Worm (Caenorhabditis elegans): ENCODE results near the gene Y67D8B.2.
A peak's percentile ranks its signal among the peaks of the same experiment; 100 is the strongest.

The Y67D8B.2 gene

DNA sequence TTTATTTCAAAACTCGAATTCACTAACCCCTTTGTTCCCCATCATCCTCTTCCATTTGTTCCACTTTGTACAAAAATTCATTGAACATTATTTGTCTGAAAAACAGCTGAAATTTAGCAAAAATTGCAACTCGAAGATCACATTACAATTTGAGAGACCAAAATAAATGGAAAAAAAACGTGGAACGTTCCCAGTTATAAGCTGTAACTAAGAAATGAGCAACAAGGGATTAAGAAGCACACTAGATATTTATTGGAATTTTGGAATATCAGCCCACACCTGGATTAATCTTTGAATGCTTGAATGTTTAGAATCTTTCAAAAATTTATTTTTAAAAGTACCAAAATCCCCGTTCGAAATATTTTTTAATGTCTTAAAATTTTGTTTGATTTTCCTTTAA, at the start of gene Y67D8B.2:
Gene Y67D8B.2 (minus strand): TSS at position 101 of the 400 bp plus-strand sequence.
- TF ChIP-seq mdl-1 (tag; optimal IDR thresholded peaks at IDR 0.05): no peak
- TF ChIP-seq ztf-11 (tag; optimal IDR thresholded peaks at IDR 0.05): no peak
- no peak for TF ChIP-seq ceh-9 (tag; optimal IDR thresholded peaks at IDR 0.05)
- no peak for TF ChIP-seq zag-1 (tag; optimal IDR thresholded peaks at IDR 0.05)
- TF ChIP-seq ama-1 (optimal IDR thresholded peaks at IDR 0.05): no peak
- no peak for TF ChIP-seq tbx-2 (tag; optimal IDR thresholded peaks at IDR 0.05)

DNA sequence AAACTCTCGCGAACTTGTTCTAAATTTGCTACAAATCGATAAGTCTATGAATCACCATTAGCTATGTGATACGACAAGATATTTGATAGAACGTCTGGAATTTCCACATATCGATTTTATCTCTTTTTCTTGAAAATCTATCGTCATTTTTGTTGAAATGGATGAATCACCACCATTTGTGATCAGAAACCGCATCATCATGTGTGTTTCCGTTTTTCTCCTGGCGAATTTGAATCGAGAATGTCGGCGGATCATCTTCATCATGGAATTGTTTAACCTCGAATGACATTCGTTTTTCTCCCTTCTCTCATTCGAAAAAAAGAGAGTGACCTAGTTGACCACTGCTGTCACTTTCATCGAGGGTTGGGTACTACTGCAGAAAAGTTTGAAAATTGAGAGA, 42.9 kb upstream of the Y67D8B.2 start:
- TF ChIP-seq nhr-43 (tag; optimal IDR thresholded peaks at IDR 0.05; ENCODE audit: poor library complexity, severe bottlenecking) (peak; percentile 81), pha-4 (tag; optimal IDR thresholded peaks at IDR 0.05) (no peak), elt-3 (tag; optimal IDR thresholded peaks at IDR 0.05) (peak in 1 of 3 experiments; percentile 31), nhr-23 (tag; optimal IDR thresholded peaks at IDR 0.05) (peak; percentile 92), R02D3.7 (tag; optimal IDR thresholded peaks at IDR 0.05) (no peak), ztf-11 (tag; optimal IDR thresholded peaks at IDR 0.05) (no peak), egl-27 (tag; optimal IDR thresholded peaks at IDR 0.05) (peak; percentile 12), nhr-25 (tag; optimal IDR thresholded peaks at IDR 0.05) (peak; percentile 12), ceh-28 (tag; optimal IDR thresholded peaks at IDR 0.05) (peak; percentile 67)

DNA sequence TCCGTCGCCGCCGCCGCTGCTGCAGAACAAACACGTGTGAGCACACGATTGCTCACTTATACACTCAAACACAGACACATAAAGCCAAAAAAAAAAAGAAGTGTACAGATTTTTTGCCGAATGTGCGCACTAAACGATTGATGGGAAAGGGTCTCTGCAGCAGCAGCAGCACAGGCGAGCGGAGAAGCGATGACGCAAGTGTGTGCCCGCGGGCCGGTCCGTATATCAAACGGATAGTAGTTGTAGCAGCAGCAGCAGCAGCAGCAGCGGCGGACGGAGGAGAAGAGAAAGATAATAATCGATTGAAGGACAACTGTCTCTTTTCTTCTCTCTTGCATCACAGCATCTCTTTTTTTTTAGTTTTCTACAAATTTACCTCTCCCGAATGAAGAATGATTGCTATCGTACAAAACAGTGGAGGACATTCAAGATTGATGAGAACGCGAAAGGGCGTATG, 42.1 kb upstream of the Y67D8B.2 start:
- TF ChIP-seq unc-62 (GFP tag; optimal IDR thresholded peaks at IDR 0.05) (no peak), nhr-67 (tag; optimal IDR thresholded peaks at IDR 0.05) (no peak), nhr-28 (tag; optimal IDR thresholded peaks at IDR 0.05) (no peak), ama-1 (optimal IDR thresholded peaks at IDR 0.05) (no peak), nhr-76 (tag; optimal IDR thresholded peaks at IDR 0.05) (no peak), unc-39 (tag; optimal IDR thresholded peaks at IDR 0.05) (no peak), fkh-10 (GFP tag; optimal IDR thresholded peaks at IDR 0.05) (no peak), lin-39 (tag; optimal IDR thresholded peaks at IDR 0.05) (no peak), elt-2 (tag; optimal IDR thresholded peaks at IDR 0.05) (peak; percentile 20), ceh-16 (tag; optimal IDR thresholded peaks at IDR 0.05) (no peak), nhr-12 (tag; optimal IDR thresholded peaks at IDR 0.05) (no peak), nhr-11 (tag; optimal IDR thresholded peaks at IDR 0.05) (no peak), ZK546.5 (tag; optimal IDR thresholded peaks at IDR 0.05) (no peak), eor-1 (tag; optimal IDR thresholded peaks at IDR 0.05) (no peak), daf-12 (tag; optimal IDR thresholded peaks at IDR 0.05) (no peak), ceh-28 (tag; optimal IDR thresholded peaks at IDR 0.05) (peak; percentile 72), pqm-1 (tag; optimal IDR thresholded peaks at IDR 0.05) (no peak), nfya-1 (tag; optimal IDR thresholded peaks at IDR 0.05; ENCODE audit: insufficient read depth) (peak; percentile 19), tbx-2 (tag; optimal IDR thresholded peaks at IDR 0.05) (peak; percentile 12), jun-1 (tag; optimal IDR thresholded peaks at IDR 0.05) (peak; percentile 23), elt-3 (tag; optimal IDR thresholded peaks at IDR 0.05) (no peak), pha-4 (tag; optimal IDR thresholded peaks at IDR 0.05) (peak; percentile 47), ceh-9 (tag; optimal IDR thresholded peaks at IDR 0.05) (no peak), nhr-23 (tag; optimal IDR thresholded peaks at IDR 0.05) (peak; percentile 64), nhr-237 (tag; optimal IDR thresholded peaks at IDR 0.05) (no peak), egl-27 (tag; optimal IDR thresholded peaks at IDR 0.05) (no peak), ceh-82 (tag; optimal IDR thresholded peaks at IDR 0.05) (no peak), ztf-4 (tag; optimal IDR thresholded peaks at IDR 0.05) (no peak), skn-1 (tag; optimal IDR thresholded peaks at IDR 0.05) (no peak), sea-2 (GFP tag; optimal IDR thresholded peaks at IDR 0.05) (no peak), fos-1 (tag; optimal IDR thresholded peaks at IDR 0.05) (no peak), mdl-1 (tag; optimal IDR thresholded peaks at IDR 0.05) (no peak), aly-2 (tag; optimal IDR thresholded peaks at IDR 0.05) (no peak), snpc-4 (tag; optimal IDR thresholded peaks at IDR 0.05) (peak; percentile 16), fkh-2 (tag; optimal IDR thresholded peaks at IDR 0.05) (no peak), nhr-43 (tag; optimal IDR thresholded peaks at IDR 0.05; ENCODE audit: poor library complexity, severe bottlenecking) (peak; percentile 83), mml-1 (tag; optimal IDR thresholded peaks at IDR 0.05) (no peak), lsy-12 (tag; optimal IDR thresholded peaks at IDR 0.05) (peak; percentile 57), ztf-11 (tag; optimal IDR thresholded peaks at IDR 0.05) (no peak), zag-1 (tag; optimal IDR thresholded peaks at IDR 0.05) (no peak), hmg-11 (tag; optimal IDR thresholded peaks at IDR 0.05) (no peak), nhr-77 (tag; optimal IDR thresholded peaks at IDR 0.05) (no peak), nhr-25 (tag; optimal IDR thresholded peaks at IDR 0.05) (peak; percentile 73), R02D3.7 (tag; optimal IDR thresholded peaks at IDR 0.05) (no peak)
